Worm (Caenorhabditis elegans) whole organism, young adult: ENCODE data around the gene idpp-5.

Experiments used
- D2030.7 ChIP-seq: fragments of 200-800 bp; sonication (Bioruptor generic); IDR thresholded peaks from 2 replicates; pipeline ENCODE4 v1.3.6; 2022; ENCODE audit warnings: missing genetic modification reagents, missing genetic modification characterization, missing compliant biosample characterization
- F22D6.2 ChIP-seq: sonication (generic microtip); optimal IDR thresholded peaks from 2 replicates; lab custom pipeline; 2016; ENCODE audit warnings: mild to moderate bottlenecking, missing genetic modification characterization, missing compliant biosample characterization
- F39B2.1 ChIP-seq: fragments of 200-800 bp; sonication (Bioruptor generic); IDR thresholded peaks from 2 replicates; pipeline ENCODE4 v1.3.6; 2022; ENCODE audit warnings: missing genetic modification reagents, missing genetic modification characterization, missing compliant biosample characterization
- F52B5.7 ChIP-seq: sonication (generic microtip); optimal IDR thresholded peaks from 2 replicates; lab custom pipeline; 2016; ENCODE audit warnings: mild to moderate bottlenecking, missing genetic modification characterization, missing compliant biosample characterization
- F57C9.4 ChIP-seq: sonication (generic microtip); optimal IDR thresholded peaks from 2 replicates; lab custom pipeline; 2017; ENCODE audit warnings: mild to moderate bottlenecking, missing genetic modification characterization, missing compliant biosample characterization
- Y53F4B.3 ChIP-seq: fragments of 200-800 bp; sonication (Bioruptor generic); IDR thresholded peaks from 2 replicates; pipeline ENCODE4 v1.3.6; 2022; ENCODE audit warnings: missing genetic modification reagents, missing genetic modification characterization, missing compliant biosample characterization
- aptf-3 ChIP-seq: fragments of 200-800 bp; sonication (Bioruptor generic); IDR thresholded peaks from 2 replicates; pipeline ENCODE4 v1.3.6; 2022; ENCODE audit warnings: missing genetic modification characterization, missing compliant biosample characterization
- athp-1 ChIP-seq: sonication (generic microtip); optimal IDR thresholded peaks from 2 replicates; lab custom pipeline; 2017; ENCODE audit warnings: mild to moderate bottlenecking, missing genetic modification characterization, missing compliant biosample characterization
- attf-3 ChIP-seq: fragments of 200-800 bp; sonication (Bioruptor generic); conservative IDR thresholded peaks from 2 replicates; pipeline ENCODE4 v1.3.6; 2022; ENCODE audit warnings: missing genetic modification reagents, missing genetic modification characterization, missing compliant biosample characterization
- attf-5 ChIP-seq: fragments of 200-800 bp; sonication (Bioruptor generic); optimal IDR thresholded peaks from 2 replicates; lab custom pipeline; 2018; ENCODE audit warnings: mild to moderate bottlenecking, missing genetic modification characterization, missing compliant biosample characterization
- attf-6 ChIP-seq: fragments of 200-800 bp; sonication (Bioruptor generic); IDR thresholded peaks from 2 replicates; pipeline ENCODE4 v1.3.6; 2022; ENCODE audit warnings: missing genetic modification reagents, missing genetic modification characterization, missing compliant biosample characterization
- bed-2 ChIP-seq: fragments of 200-800 bp; sonication (Bioruptor generic); IDR thresholded peaks from 2 replicates; pipeline ENCODE4 v1.3.6; 2022; ENCODE audit warnings: missing genetic modification reagents, missing genetic modification characterization, missing compliant biosample characterization
- ccch-3 ChIP-seq: fragments of 200-800 bp; sonication (Bioruptor generic); optimal IDR thresholded peaks from 2 replicates; lab custom pipeline; 2018; ENCODE audit warnings: mild to moderate bottlenecking, missing genetic modification characterization, missing compliant biosample characterization
- ceh-100 ChIP-seq: fragments of 200-800 bp; sonication (Bioruptor generic); IDR thresholded peaks from 2 replicates; pipeline ENCODE4 v1.3.6; 2022; ENCODE audit warnings: missing genetic modification reagents, missing genetic modification characterization, missing compliant biosample characterization
- ceh-91 ChIP-seq: fragments of 200-800 bp; sonication (Bioruptor generic); IDR thresholded peaks from 2 replicates; pipeline ENCODE4 v1.3.6; 2022; ENCODE audit warnings: missing genetic modification reagents, missing genetic modification characterization, missing compliant biosample characterization
- chd-7 ChIP-seq: sonication (generic microtip); optimal IDR thresholded peaks from 2 replicates; lab custom pipeline; 2016; ENCODE audit warnings: mild to moderate bottlenecking, missing genetic modification characterization, moderate library complexity, missing compliant biosample characterization
- dox-1 ChIP-seq: fragments of 200-800 bp; sonication (Bioruptor generic); IDR thresholded peaks from 2 replicates; pipeline ENCODE4 v1.3.6; 2022; ENCODE audit warnings: missing genetic modification reagents, missing genetic modification characterization, missing compliant biosample characterization
- dpl-1 ChIP-seq: fragments of 150-350 bp; optimal IDR thresholded peaks from 2 replicates; lab custom pipeline; 2014; ENCODE audit warnings: missing biosample characterization, missing genetic modification reagents, missing genetic modification characterization
- egl-44 ChIP-seq: fragments of 200-800 bp; sonication (Bioruptor generic); IDR thresholded peaks from 2 replicates; pipeline ENCODE4 v1.3.6; 2022; ENCODE audit warnings: missing genetic modification reagents, missing genetic modification characterization, missing compliant biosample characterization
- egrh-3 ChIP-seq: fragments of 200-800 bp; sonication (Bioruptor generic); IDR thresholded peaks from 2 replicates; pipeline ENCODE4 v1.3.6; 2022; ENCODE audit warnings: missing genetic modification reagents, missing genetic modification characterization, missing compliant biosample characterization
- fkh-3 ChIP-seq: sonication (generic microtip); optimal IDR thresholded peaks from 2 replicates; lab custom pipeline; 2016; ENCODE audit warnings: mild to moderate bottlenecking, missing genetic modification characterization, missing compliant biosample characterization
- hmg-20 ChIP-seq: fragments of 200-800 bp; sonication (Bioruptor generic); IDR thresholded peaks from 2 replicates; pipeline ENCODE4 v1.3.6; 2022; ENCODE audit warnings: missing genetic modification reagents, missing genetic modification characterization, missing compliant biosample characterization
- hrde-1 ChIP-seq: sonication (generic microtip); optimal IDR thresholded peaks from 2 replicates; lab custom pipeline; 2016; ENCODE audit warnings: missing genetic modification characterization, mild to moderate bottlenecking, missing compliant biosample characterization, moderate library complexity, missing genotype, missing genetic modification reagents, borderline replicate concordance
- lsl-1 ChIP-seq: fragments of 200-800 bp; sonication (Bioruptor generic); optimal IDR thresholded peaks from 2 replicates; lab custom pipeline; 2018; ENCODE audit warnings: mild to moderate bottlenecking, missing genetic modification characterization, moderate library complexity, missing compliant biosample characterization
- madf-10 ChIP-seq: sonication (generic microtip); optimal IDR thresholded peaks from 2 replicates; lab custom pipeline; 2016; ENCODE audit warnings: mild to moderate bottlenecking, missing genetic modification characterization, missing compliant biosample characterization
- madf-3 ChIP-seq: fragments of 200-800 bp; sonication (Bioruptor generic); IDR thresholded peaks from 2 replicates; pipeline ENCODE4 v1.3.6; 2022; ENCODE audit warnings: missing genetic modification reagents, missing genetic modification characterization, missing compliant biosample characterization
- nfyb-1 ChIP-seq: fragments of 200-800 bp; sonication (Bioruptor generic); IDR thresholded peaks from 2 replicates; pipeline ENCODE4 v1.3.6; 2022; ENCODE audit warnings: missing genetic modification reagents, missing genetic modification characterization, missing compliant biosample characterization
- nhr-120 ChIP-seq: fragments of 200-800 bp; sonication (Bioruptor generic); IDR thresholded peaks from 2 replicates; pipeline ENCODE4 v1.3.6; 2022; ENCODE audit warnings: missing genetic modification characterization, missing compliant biosample characterization
- nhr-179 ChIP-seq: sonication (generic microtip); optimal IDR thresholded peaks from 2 replicates; lab custom pipeline; 2016; ENCODE audit warnings: mild to moderate bottlenecking, missing genetic modification characterization, missing compliant biosample characterization
- nhr-80 ChIP-seq: sonication (generic microtip); optimal IDR thresholded peaks from 2 replicates; lab custom pipeline; 2016; ENCODE audit warnings: missing genetic modification characterization, missing compliant biosample characterization
- repo-1 ChIP-seq: sonication (generic microtip); optimal IDR thresholded peaks from 2 replicates; lab custom pipeline; 2017; ENCODE audit warnings: mild to moderate bottlenecking, missing genetic modification characterization, missing compliant biosample characterization
- snpc-1.3 ChIP-seq: sonication (generic microtip); optimal IDR thresholded peaks from 2 replicates; lab custom pipeline; 2017; ENCODE audit warnings: missing genetic modification characterization, mild to moderate bottlenecking, missing compliant biosample characterization, antibody characterized with exemption, moderate library complexity, missing genotype, missing genetic modification reagents; ENCODE audit not compliant: insufficient read depth
- tbp1 ChIP-seq: fragments of 200-800 bp; sonication (Bioruptor generic); optimal IDR thresholded peaks from 2 replicates; lab custom pipeline; 2018; ENCODE audit warnings: mild to moderate bottlenecking, missing genetic modification characterization, missing compliant biosample characterization
- tbx-9 ChIP-seq: sonication (generic microtip); optimal IDR thresholded peaks from 2 replicates; lab custom pipeline; 2016; ENCODE audit warnings: borderline replicate concordance, missing genetic modification characterization, inconsistent platforms, missing compliant biosample characterization
- zfh-2 ChIP-seq: fragments of 200-800 bp; sonication (Bioruptor generic); conservative IDR thresholded peaks from 2 replicates; pipeline ENCODE4 v1.3.6; 2022; ENCODE audit warnings: missing genetic modification reagents, missing genetic modification characterization, missing compliant biosample characterization
- ztf-25 ChIP-seq: fragments of 200-800 bp; sonication (Bioruptor generic); IDR thresholded peaks from 2 replicates; pipeline ENCODE4 v1.3.6; 2022; ENCODE audit warnings: missing genetic modification reagents, missing genetic modification characterization, missing compliant biosample characterization
- ztf-26 ChIP-seq: sonication (generic microtip); optimal IDR thresholded peaks from 2 replicates; lab custom pipeline; 2017; ENCODE audit warnings: missing genetic modification characterization, missing compliant biosample characterization

Gene idpp-5

DNA sequence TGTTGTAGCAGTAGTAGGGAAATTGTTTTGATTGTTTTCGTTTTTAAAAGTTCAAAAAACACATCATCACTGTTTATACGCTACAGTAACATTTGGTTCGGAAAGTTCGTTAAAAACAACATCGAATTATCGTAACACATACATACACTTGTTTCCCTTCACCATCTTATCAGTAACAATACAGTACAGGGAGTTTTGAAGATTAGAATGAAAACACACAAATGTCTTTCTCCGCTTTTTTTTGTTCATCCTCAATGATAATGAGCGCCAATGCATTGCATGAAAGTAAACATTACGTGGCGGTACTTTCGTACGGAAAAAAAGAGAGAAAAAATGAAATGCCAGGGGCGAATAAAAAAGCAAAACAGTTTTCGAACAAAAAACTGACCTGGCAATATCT lies 37.0 kb upstream of the idpp-5 start (continued):
- TF ChIP-seq F52B5.7 (tag; lab: Kevin White, UChicago) (no peak), snpc-1.3 (no peak), egrh-3 (GFP tag; lab: Robert Waterston, UW) (no peak), hrde-1 (tag; lab: Kevin White, UChicago) (no peak), hmg-20 (GFP tag; lab: Robert Waterston, UW) (no peak), tbx-9 (no peak), ztf-25 (no peak), tbp1 (peak; percentile 10), fkh-3 (no peak), dox-1 (GFP tag; lab: Robert Waterston, UW) (0 out of 2 replicates have a peak, but pooled peaks have one; percentile 16), nhr-80 (tag; lab: Kevin White, UChicago) (peak; percentile 90), egl-44 (GFP tag; lab: Robert Waterston, UW) (no peak), chd-7 (no peak), madf-3 (GFP tag; lab: Robert Waterston, UW) (no peak), dpl-1 (GFP tag; lab: Kevin White, UChicago) (no peak), nhr-120 (GFP tag; lab: Robert Waterston, UW) (no peak), F39B2.1 (GFP tag; lab: Robert Waterston, UW) (no peak)

DNA sequence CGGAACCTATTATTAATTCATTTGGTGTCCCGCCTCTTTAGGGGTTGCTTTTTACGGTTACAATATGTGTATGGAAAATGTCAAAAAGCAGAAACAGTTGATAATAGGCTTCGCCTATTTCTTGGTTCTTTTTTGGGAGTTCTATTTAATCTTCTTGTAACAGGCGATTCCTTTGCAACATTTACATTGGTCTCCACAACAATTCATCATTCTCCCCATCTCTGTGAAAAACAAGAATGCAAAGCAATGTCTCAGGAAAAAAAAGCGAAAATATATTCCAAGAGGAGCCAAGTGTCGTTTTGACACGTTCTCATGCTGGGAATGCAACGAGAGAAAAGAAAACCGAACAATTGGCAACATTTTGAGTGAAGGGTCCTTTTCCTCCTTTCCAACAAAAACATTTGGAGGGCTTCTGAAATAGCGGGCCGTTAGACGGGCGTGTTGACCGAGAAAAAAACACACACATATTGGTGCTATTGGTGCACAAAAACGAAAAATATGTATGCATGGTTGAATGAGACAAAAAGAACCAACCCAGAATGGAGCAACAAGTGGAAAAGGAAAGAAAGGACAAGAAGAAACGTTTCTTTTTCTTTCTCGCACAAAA lies 36.1 kb upstream of the idpp-5 start:
- TF ChIP-seq lsl-1 (GFP tag; lab: Kevin White, UChicago) (no peak), athp-1 (tag; lab: Kevin White, UChicago) (no peak), attf-6 (no peak), F52B5.7 (tag; lab: Kevin White, UChicago) (no peak), zfh-2 (GFP tag; lab: Robert Waterston, UW) (no peak), bed-2 (GFP tag; lab: Robert Waterston, UW) (no peak), ceh-91 (GFP tag; lab: Robert Waterston, UW) (no peak), nfyb-1 (GFP tag; lab: Robert Waterston, UW) (no peak), F57C9.4 (tag; lab: Kevin White, UChicago) (no peak), ztf-26 (no peak), D2030.7 (GFP tag; lab: Robert Waterston, UW) (no peak), Y53F4B.3 (GFP tag; lab: Robert Waterston, UW) (no peak), attf-3 (GFP tag; lab: Robert Waterston, UW) (no peak), madf-10 (tag; lab: Kevin White, UChicago) (no peak), F22D6.2 (tag; lab: Kevin White, UChicago) (no peak), repo-1 (no peak), ceh-100 (GFP tag; lab: Robert Waterston, UW) (no peak), aptf-3 (GFP tag; lab: Robert Waterston, UW) (no peak), snpc-1.3 (no peak), nhr-179 (tag; lab: Kevin White, UChicago) (no peak)

DNA sequence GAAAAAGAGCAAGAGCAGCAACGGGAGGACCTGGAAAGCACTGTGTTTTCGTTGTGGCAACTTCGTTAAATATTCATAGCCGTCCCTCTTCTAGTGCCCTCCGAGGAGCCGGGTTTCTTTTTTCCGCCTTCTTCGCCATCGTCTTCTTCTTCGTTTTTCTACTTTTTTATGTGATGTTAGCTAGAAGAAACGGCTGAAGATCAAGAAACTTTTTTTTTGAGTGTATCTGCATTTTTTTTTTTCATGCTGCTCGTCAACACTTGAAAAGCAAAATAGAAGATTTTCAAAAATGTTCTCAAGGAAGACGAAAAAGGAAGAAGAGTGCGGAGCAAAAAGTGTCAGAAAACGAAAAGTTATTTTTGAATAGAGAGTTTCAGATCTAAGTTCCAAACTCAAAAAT lies 34.7 kb upstream of the idpp-5 start:
- TF ChIP-seq ceh-100 (GFP tag; lab: Robert Waterston, UW) (no peak), F22D6.2 (tag; lab: Kevin White, UChicago) (no peak), attf-5 (no peak), ccch-3 (GFP tag; lab: Kevin White, UChicago) (no peak)
